Worm (Caenorhabditis elegans) whole organism, midembryonic: ENCODE data around the gene F26F2.4.

ENCODE experiments used
- T22C8.4 ChIP-seq: fragments of 200-800 bp; sonication (Bioruptor generic); IDR thresholded peaks from 2 replicates; pipeline ENCODE4 v1.3.6; 2022; ENCODE audit warnings: missing genetic modification characterization, missing compliant biosample characterization
- cog-1 ChIP-seq: sonication (generic microtip); optimal IDR thresholded peaks from 2 replicates; lab custom pipeline; 2016; ENCODE audit warnings: missing genetic modification characterization, missing compliant biosample characterization
- flt-1 ChIP-seq: fragments of 200-800 bp; sonication (Bioruptor generic); IDR thresholded peaks from 2 replicates; pipeline ENCODE4 v1.3.6; 2022; ENCODE audit warnings: missing genetic modification characterization, missing compliant biosample characterization
- klf-2 ChIP-seq: fragments of 200-800 bp; sonication (Bioruptor generic); conservative IDR thresholded peaks from 2 replicates; pipeline ENCODE4 v1.3.6; 2022; ENCODE audit warnings: missing genetic modification reagents, missing genetic modification characterization, missing compliant biosample characterization
- med-1 ChIP-seq: sonication (generic microtip); optimal IDR thresholded peaks from 2 replicates; lab custom pipeline; 2017; ENCODE audit warnings: missing genetic modification characterization, mild to moderate bottlenecking, missing compliant biosample characterization, antibody characterized with exemption, missing genetic modification reagents; ENCODE audit not compliant: insufficient read depth
- ref-1 ChIP-seq: fragments of 200-800 bp; sonication (Bioruptor generic); conservative IDR thresholded peaks from 2 replicates; pipeline ENCODE4 v1.3.6; 2022; ENCODE audit warnings: missing genetic modification reagents, missing genetic modification characterization, missing compliant biosample characterization
- tab-1 ChIP-seq: fragments of 200-800 bp; sonication (Bioruptor generic); IDR thresholded peaks from 2 replicates; pipeline ENCODE4 v1.3.6; 2022; ENCODE audit warnings: missing genetic modification characterization, missing compliant biosample characterization
- ztf-23 ChIP-seq: fragments of 200-800 bp; sonication (Bioruptor generic); IDR thresholded peaks from 2 replicates; pipeline ENCODE4 v1.3.6; 2022; ENCODE audit warnings: missing genetic modification reagents, missing genetic modification characterization, missing compliant biosample characterization
- ztf-29 ChIP-seq: fragments of 200-800 bp; sonication (Bioruptor generic); IDR thresholded peaks from 2 replicates; pipeline ENCODE4 v1.3.6; 2022; ENCODE audit warnings: missing genetic modification reagents, missing genetic modification characterization, missing compliant biosample characterization

F26F2.4 gene

ce11 chrV:20604606-20605155 lies 35.6 kb downstream of the F26F2.4 start, which contains the start of gene ttr-57:
TSS of gene ttr-57 (plus strand) at chrV:20605105.
- TF ChIP-seq klf-2 (GFP tag; lab: Robert Waterston, UW) (no peak), tab-1 (GFP tag; lab: Robert Waterston, UW) (no peak), T22C8.4 (no peak), ztf-23 (GFP tag; lab: Robert Waterston, UW) (no peak), cog-1 (no peak), ref-1 (GFP tag; lab: Robert Waterston, UW) (no peak)

ce11 chrV:20606617-20607016 lies 37.5 kb downstream of the F26F2.4 start, which contains the start of gene F46B3.23:
TSS of gene F46B3.23 (minus strand) at chrV:20606717.
- no peak for TF ChIP-seq ztf-23 (GFP tag; lab: Robert Waterston, UW)
- TF ChIP-seq tab-1 (GFP tag; lab: Robert Waterston, UW) = no peak
- no peak for TF ChIP-seq ztf-29 (GFP tag; lab: Robert Waterston, UW)
- no peak for TF ChIP-seq T22C8.4
- TF ChIP-seq ref-1 (GFP tag; lab: Robert Waterston, UW) = no peak
- TF ChIP-seq flt-1 = no peak
- no peak for TF ChIP-seq med-1 (GFP tag; lab: Kevin White, UChicago)
- no peak for TF ChIP-seq cog-1
- TF ChIP-seq klf-2 (GFP tag; lab: Robert Waterston, UW) = no peak

ce11 chrV:20608688-20609087 lies 39.6 kb downstream of the F26F2.4 start, which contains the start of gene ttr-12:
TSS of gene ttr-12 (minus strand) at chrV:20608788.
- TF ChIP-seq T22C8.4 (no peak), flt-1 (no peak)

ce11 chrV:20609494-20609893 lies 40.4 kb downstream of the F26F2.4 start, which contains the start of gene grd-2:
TSS of gene grd-2 (plus strand) at chrV:20609794.
- TF ChIP-seq ref-1 (GFP tag; lab: Robert Waterston, UW) (no peak), ztf-29 (GFP tag; lab: Robert Waterston, UW) (no peak), flt-1 (no peak), klf-2 (GFP tag; lab: Robert Waterston, UW) (no peak), cog-1 (no peak), ztf-23 (GFP tag; lab: Robert Waterston, UW) (no peak), T22C8.4 (no peak), tab-1 (GFP tag; lab: Robert Waterston, UW) (no peak)

ce11 chrV:20618632-20619031 lies 49.5 kb downstream of the F26F2.4 start, which contains the start of gene F46B3.7:
TSS of gene F46B3.7 (minus strand) at chrV:20618732.
- TF ChIP-seq cog-1 (no peak), ztf-23 (GFP tag; lab: Robert Waterston, UW) (no peak), ref-1 (GFP tag; lab: Robert Waterston, UW) (no peak), med-1 (GFP tag; lab: Kevin White, UChicago) (no peak), flt-1 (no peak), klf-2 (GFP tag; lab: Robert Waterston, UW) (no peak), tab-1 (GFP tag; lab: Robert Waterston, UW) (no peak), ztf-29 (GFP tag; lab: Robert Waterston, UW) (no peak), T22C8.4 (no peak)
